Fruit fly (Drosophila melanogaster): ENCODE results near the gene CG43134.

- TF ChIP-seq Dll (optimal IDR thresholded peaks at IDR 0.05) (no peak), psq (optimal IDR thresholded peaks at IDR 0.05) (no peak), usp (GFP tag; optimal IDR thresholded peaks at IDR 0.05) (no peak), pan (optimal IDR thresholded peaks at IDR 0.05) (no peak), CG8478 (optimal IDR thresholded peaks at IDR 0.05) (no peak)
Observed at dm6 chrX:4198769-4199168, 48.3 kb upstream of the CG43134 start.

Measured in whole organism.